Worm (Caenorhabditis elegans): Measurements from ENCODE around the gene srh-169.

srh-169 gene

DNA sequence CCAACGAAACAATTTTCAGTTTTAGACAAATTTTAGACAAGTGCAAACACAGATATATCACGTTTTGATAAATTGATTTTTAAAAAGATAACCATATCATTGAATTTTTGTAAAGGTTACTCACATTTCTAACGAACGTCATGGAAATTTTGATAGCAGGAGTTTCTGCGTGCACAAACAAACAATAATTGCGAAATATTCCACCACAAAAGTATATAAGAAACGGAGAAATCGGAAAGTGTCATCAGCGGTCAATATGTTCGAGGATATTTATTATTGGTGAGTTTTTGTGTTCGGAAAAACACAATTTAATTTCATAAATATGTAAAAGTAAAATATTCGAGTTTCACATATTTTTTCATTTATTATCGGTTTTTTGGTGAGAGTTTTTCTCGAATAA is 13.3 kb upstream of the srh-169 start, which contains the start of gene C49G7.7:
Gene C49G7.7 (plus strand): TSS at position 174 of the 400 bp plus-strand sequence.
- no peak for TF ChIP-seq cnd-1 (tag; optimal IDR thresholded peaks at IDR 0.05)
- no peak for TF ChIP-seq nhr-2 (tag; optimal IDR thresholded peaks at IDR 0.05)
- no peak for TF ChIP-seq lsy-2 (tag; optimal IDR thresholded peaks at IDR 0.05)
- no peak for TF ChIP-seq tbx-8 (GFP tag; optimal IDR thresholded peaks at IDR 0.05)
- TF ChIP-seq sptf-1 (tag; optimal IDR thresholded peaks at IDR 0.05): no peak
- no peak for TF ChIP-seq snpc-4 (tag; optimal IDR thresholded peaks at IDR 0.05)
- TF ChIP-seq ztf-11 (tag; optimal IDR thresholded peaks at IDR 0.05): no peak
- no peak for TF ChIP-seq ceh-39 (tag; optimal IDR thresholded peaks at IDR 0.05)
- TF ChIP-seq ceh-83 (GFP tag; optimal IDR thresholded peaks at IDR 0.05): no peak
- no peak for TF ChIP-seq hlh-1 (tag; optimal IDR thresholded peaks at IDR 0.05)
- no peak for TF ChIP-seq sem-2 (GFP tag; optimal IDR thresholded peaks at IDR 0.05)
- TF ChIP-seq nhr-237 (tag; optimal IDR thresholded peaks at IDR 0.05): no peak
- TF ChIP-seq elt-3 (tag; optimal IDR thresholded peaks at IDR 0.05): no peak

DNA sequence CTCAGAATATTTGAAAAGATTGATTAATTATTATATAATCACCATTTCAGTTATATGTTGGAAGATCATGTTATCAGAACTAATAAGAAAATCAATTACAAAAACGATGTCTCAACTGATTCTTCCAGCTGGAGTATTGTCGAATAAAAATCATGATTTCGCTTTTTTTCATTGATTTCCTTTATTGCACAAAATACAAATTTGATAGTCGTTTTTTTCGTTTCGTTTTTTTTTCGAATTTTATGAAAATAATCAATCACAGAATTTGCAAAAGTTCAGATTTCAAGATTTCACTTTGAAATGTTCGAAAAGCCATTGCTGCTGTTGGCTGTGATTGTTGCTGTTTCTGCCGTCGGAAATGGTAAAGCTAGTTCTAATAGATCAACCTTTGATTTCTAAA is 11.8 kb upstream of the srh-169 start, which contains the start of gene C49G7.13:
Gene C49G7.13 (plus strand): TSS at position 301 of the 400 bp plus-strand sequence.
- no peak for TF ChIP-seq ztf-11 (tag; optimal IDR thresholded peaks at IDR 0.05)

DNA sequence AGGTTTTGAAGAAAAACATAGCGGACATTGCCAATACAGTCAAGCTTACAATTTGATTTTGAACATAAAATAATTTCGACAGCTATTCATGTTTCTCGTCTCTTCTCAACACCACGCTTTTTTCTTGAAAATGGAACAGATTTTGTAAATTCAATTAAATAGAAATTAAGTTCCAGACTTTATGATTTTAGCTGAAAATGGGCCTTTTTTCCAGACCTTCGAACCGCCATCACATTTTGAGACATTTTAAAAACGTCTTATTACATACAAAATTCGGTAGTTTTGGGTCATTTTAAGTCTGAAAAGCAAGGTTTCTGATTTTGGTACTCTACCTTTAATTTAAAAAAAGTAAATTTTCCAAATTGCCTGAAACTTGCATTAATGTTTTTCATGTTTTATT is 9.5 kb upstream of the srh-169 start, which contains the start of gene C49G7.12:
Gene C49G7.12 (plus strand): TSS at position 301 of the 400 bp plus-strand sequence.
- no peak for TF ChIP-seq ztf-11 (tag; optimal IDR thresholded peaks at IDR 0.05)
- TF ChIP-seq cnd-1 (tag; optimal IDR thresholded peaks at IDR 0.05): no peak
- TF ChIP-seq ceh-83 (GFP tag; optimal IDR thresholded peaks at IDR 0.05): no peak
- no peak for TF ChIP-seq lin-32 (GFP tag; optimal IDR thresholded peaks at IDR 0.05)
- TF ChIP-seq nhr-2 (tag; optimal IDR thresholded peaks at IDR 0.05): no peak
- no peak for TF ChIP-seq nhr-28 (tag; optimal IDR thresholded peaks at IDR 0.05)

DNA sequence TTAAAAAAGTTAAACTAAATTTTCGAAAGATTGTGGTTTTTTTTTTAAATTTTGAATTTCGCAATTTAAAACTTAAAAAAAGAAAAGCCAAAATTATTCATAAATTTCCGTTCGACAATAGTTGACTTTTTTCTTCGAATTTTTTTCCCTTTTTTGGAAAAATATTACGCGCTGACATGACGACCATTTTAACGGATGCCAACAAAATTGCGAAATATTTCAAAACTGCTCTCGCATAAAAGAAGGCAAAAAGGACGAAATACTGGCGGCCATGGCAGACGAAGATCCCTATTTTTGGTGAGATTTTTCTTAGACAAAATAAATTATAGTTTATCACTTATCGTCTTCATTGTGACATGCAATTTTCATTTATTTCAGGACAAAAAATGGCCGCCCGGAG is 9.1 kb upstream of the srh-169 start:
- TF ChIP-seq ces-1 (GFP tag; optimal IDR thresholded peaks at IDR 0.05): no peak
- no peak for TF ChIP-seq lsy-2 (tag; optimal IDR thresholded peaks at IDR 0.05)
- no peak for TF ChIP-seq nhr-237 (tag; optimal IDR thresholded peaks at IDR 0.05)
- TF ChIP-seq tbx-8 (GFP tag; optimal IDR thresholded peaks at IDR 0.05): no peak
- no peak for TF ChIP-seq unc-62 (GFP tag; optimal IDR thresholded peaks at IDR 0.05)
- TF ChIP-seq snpc-4 (tag; optimal IDR thresholded peaks at IDR 0.05): no peak
- no peak for TF ChIP-seq ceh-83 (GFP tag; optimal IDR thresholded peaks at IDR 0.05)
- TF ChIP-seq bed-3 (GFP tag; optimal IDR thresholded peaks at IDR 0.05): no peak
- no peak for TF ChIP-seq nhr-28 (tag; optimal IDR thresholded peaks at IDR 0.05)
- no peak for TF ChIP-seq drap-1 (GFP tag; optimal IDR thresholded peaks at IDR 0.05)
- TF ChIP-seq M03D4.4 (tag; optimal IDR thresholded peaks at IDR 0.05): no peak
- no peak for TF ChIP-seq nhr-76 (tag; optimal IDR thresholded peaks at IDR 0.05)
- no peak for TF ChIP-seq elt-3 (tag; optimal IDR thresholded peaks at IDR 0.05)
- no peak for TF ChIP-seq cnd-1 (tag; optimal IDR thresholded peaks at IDR 0.05)

DNA sequence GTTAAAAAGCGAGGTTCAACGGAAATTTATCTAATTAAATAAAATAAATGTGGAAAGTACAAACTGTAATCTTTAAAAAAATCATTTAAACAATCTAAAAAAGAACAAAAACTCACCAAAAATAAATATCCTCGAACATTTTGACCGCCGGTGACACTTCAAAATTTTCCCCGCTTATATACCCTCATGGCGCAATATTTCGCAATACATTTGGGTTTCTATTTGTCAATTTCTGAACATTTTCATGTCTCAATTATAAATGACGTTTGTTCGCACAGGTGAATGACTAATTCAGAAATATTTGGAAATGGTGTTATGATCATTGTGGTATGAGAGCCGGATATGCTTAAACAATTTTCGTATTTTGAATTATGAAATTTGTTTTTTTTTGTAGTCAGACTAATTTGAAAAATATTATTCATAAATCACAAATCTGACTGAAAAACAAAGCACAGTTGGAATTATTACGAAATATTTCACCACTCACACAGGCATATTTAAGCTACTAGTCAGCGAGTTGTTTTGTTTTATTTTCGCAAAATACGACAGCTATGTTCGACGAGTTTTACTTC is 5.7 kb upstream of the srh-169 start, which contains the start of the genes C49G7.10 and irg-2:
Gene C49G7.10 (minus strand): TSS at position 169 of the 572 bp plus-strand sequence.
Gene irg-2 (plus strand): TSS at position 329 of the 572 bp plus-strand sequence.
- TF ChIP-seq ham-2 (GFP tag; optimal IDR thresholded peaks at IDR 0.05) (no peak), nhr-12 (tag; optimal IDR thresholded peaks at IDR 0.05) (no peak), hlh-1 (tag; optimal IDR thresholded peaks at IDR 0.05) (no peak), ceh-39 (tag; optimal IDR thresholded peaks at IDR 0.05) (no peak), unc-39 (tag; optimal IDR thresholded peaks at IDR 0.05) (no peak), sem-2 (GFP tag; optimal IDR thresholded peaks at IDR 0.05) (no peak), ceh-83 (GFP tag; optimal IDR thresholded peaks at IDR 0.05) (no peak), unc-120 (tag; optimal IDR thresholded peaks at IDR 0.05; ENCODE audit: poor library complexity, severe bottlenecking) (no peak), mep-1 (tag; optimal IDR thresholded peaks at IDR 0.05) (no peak), elt-1 (tag; optimal IDR thresholded peaks at IDR 0.05; ENCODE audit: borderline replicate concordance, insufficient read depth) (no peak), blmp-1 (tag; optimal IDR thresholded peaks at IDR 0.05) (no peak), nhr-237 (tag; optimal IDR thresholded peaks at IDR 0.05) (no peak), ztf-11 (tag; optimal IDR thresholded peaks at IDR 0.05) (no peak), nhr-2 (tag; optimal IDR thresholded peaks at IDR 0.05) (no peak), bed-3 (GFP tag; optimal IDR thresholded peaks at IDR 0.05) (no peak), lin-13 (tag; optimal IDR thresholded peaks at IDR 0.05) (no peak), tbx-8 (GFP tag; optimal IDR thresholded peaks at IDR 0.05) (no peak), elt-3 (tag; optimal IDR thresholded peaks at IDR 0.05) (no peak), lin-32 (GFP tag; optimal IDR thresholded peaks at IDR 0.05) (no peak), drap-1 (GFP tag; optimal IDR thresholded peaks at IDR 0.05) (no peak)

Measured in whole organism, mixed stage, embryonic.